Fruit fly (Drosophila melanogaster) whole organism, embryonic: ENCODE results near the gene dlp.

ENCODE experiments used
- Abd-B ChIP-seq: fragments of 200-800 bp; sonication (Bioruptor generic); optimal IDR thresholded peaks from 2 replicates; lab custom pipeline; 2018; ENCODE audit warnings: missing biosample characterization, mild to moderate bottlenecking, missing genetic modification characterization, moderate library complexity
- Asciz ChIP-seq: fragments of 200-800 bp; sonication (Bioruptor generic); optimal IDR thresholded peaks from 2 replicates; lab custom pipeline; 2017; ENCODE audit warnings: missing biosample characterization, mild to moderate bottlenecking, missing genetic modification characterization, missing genetic modification reagents
- Awh ChIP-seq: fragments of 200-800 bp; sonication (Bioruptor generic); IDR thresholded peaks from 2 replicates; pipeline ENCODE4, ENCODE4 v1.3.6; 2022; ENCODE audit warnings: missing biosample characterization, missing genetic modification characterization
- B-H2 ChIP-seq: fragments of 200-800 bp; sonication (Bioruptor generic); optimal IDR thresholded peaks from 2 replicates; lab custom pipeline; 2018; ENCODE audit warnings: missing biosample characterization, mild to moderate bottlenecking, missing genetic modification characterization
- BEAF-32 ChIP-seq: fragments of 200-800 bp; sonication (Bioruptor generic); optimal IDR thresholded peaks from 3 replicates; lab custom pipeline; 2017; ENCODE audit warnings: missing biosample characterization, missing genetic modification characterization, mild to moderate bottlenecking, moderate library complexity, missing genetic modification reagents
- CG11398 ChIP-seq: fragments of 200-800 bp; sonication (Bioruptor generic); optimal IDR thresholded peaks from 2 replicates; lab custom pipeline; 2016; ENCODE audit warnings: missing biosample characterization, missing genetic modification characterization
- CG12299 ChIP-seq: fragments of 200-800 bp; sonication (Bioruptor generic); optimal IDR thresholded peaks from 2 replicates; lab custom pipeline; 2018; ENCODE audit warnings: missing biosample characterization, mild to moderate bottlenecking, missing genetic modification characterization
- CG12942 ChIP-seq: fragments of 200-800 bp; sonication (Bioruptor generic); optimal IDR thresholded peaks from 3 replicates; lab custom pipeline; 2016; ENCODE audit warnings: missing biosample characterization, missing genetic modification characterization
- CG14965 ChIP-seq: fragments of 200-800 bp; sonication (Bioruptor generic); optimal IDR thresholded peaks from 2 replicates; lab custom pipeline; 2016; ENCODE audit warnings: missing biosample characterization, missing genetic modification characterization, borderline replicate concordance
- CG15514 ChIP-seq: fragments of 200-800 bp; sonication (Bioruptor generic); optimal IDR thresholded peaks from 3 replicates; lab custom pipeline; 2017; ENCODE audit warnings: missing biosample characterization, missing genetic modification characterization, mild to moderate bottlenecking, moderate library complexity, missing genetic modification reagents
- CG15601 ChIP-seq: fragments of 200-800 bp; sonication (Bioruptor generic); optimal IDR thresholded peaks from 3 replicates; lab custom pipeline; 2019; ENCODE audit warnings: missing biosample characterization, mild to moderate bottlenecking, missing genetic modification characterization, moderate library complexity
- CG1647 ChIP-seq: fragments of 200-800 bp; sonication (Bioruptor generic); optimal IDR thresholded peaks from 3 replicates; lab custom pipeline; 2016; ENCODE audit warnings: missing biosample characterization, missing genetic modification characterization
- CG16779 ChIP-seq: fragments of 200-800 bp; sonication (Bioruptor generic); IDR thresholded peaks from 2 replicates; pipeline ENCODE4 v1.3.6; 2022; ENCODE audit warnings: missing biosample characterization, missing genetic modification characterization
- CG17612 ChIP-seq: fragments of 200-800 bp; sonication (Bioruptor generic); IDR thresholded peaks from 2 replicates; pipeline ENCODE4 v1.3.6; 2022; ENCODE audit warnings: missing biosample characterization, missing genetic modification characterization
- CG1832 ChIP-seq: fragments of 200-800 bp; sonication (Bioruptor generic); optimal IDR thresholded peaks from 2 replicates; lab custom pipeline; 2017; ENCODE audit warnings: missing biosample characterization, mild to moderate bottlenecking, missing genetic modification characterization, inconsistent platforms
- CG32532 ChIP-seq: fragments of 200-800 bp; sonication (Bioruptor generic); IDR thresholded peaks from 2 replicates; pipeline ENCODE4 v1.3.6; 2022; ENCODE audit warnings: missing biosample characterization, missing genetic modification characterization
- CG43689 ChIP-seq: fragments of 200-800 bp; sonication (Bioruptor generic); IDR thresholded peaks from 2 replicates; pipeline ENCODE4 v1.3.6; 2022; ENCODE audit warnings: missing biosample characterization, missing genetic modification characterization
- CG6175 ChIP-seq: fragments of 200-800 bp; sonication (Bioruptor generic); IDR thresholded peaks from 3 replicates; pipeline ENCODE4 v1.3.6; 2022; ENCODE audit warnings: missing biosample characterization, missing genetic modification characterization
- CG6854 ChIP-seq: fragments of 200-800 bp; sonication (Bioruptor generic); optimal IDR thresholded peaks from 3 replicates; lab custom pipeline; 2017; ENCODE audit warnings: missing biosample characterization, mild to moderate bottlenecking, missing genetic modification characterization
- CG9876 ChIP-seq: fragments of 200-800 bp; sonication (Bioruptor generic); optimal IDR thresholded peaks from 2 replicates; lab custom pipeline; 2016; ENCODE audit warnings: missing biosample characterization, missing genetic modification characterization
- CTCF ChIP-seq: fragments of 200-800 bp; sonication (Bioruptor generic); optimal IDR thresholded peaks from 2 replicates; lab custom pipeline; 2017; ENCODE audit warnings: missing biosample characterization, mild to moderate bottlenecking, missing genetic modification characterization, moderate library complexity
- CkIIα-i1 ChIP-seq: fragments of 200-800 bp; sonication (Bioruptor generic); IDR thresholded peaks from 2 replicates; pipeline ENCODE4 v1.3.6; 2022; ENCODE audit warnings: missing biosample characterization, missing genetic modification characterization
- CoRest ChIP-seq: fragments of 200-800 bp; sonication (Bioruptor generic); optimal IDR thresholded peaks from 3 replicates; lab custom pipeline; 2018; ENCODE audit warnings: missing biosample characterization, mild to moderate bottlenecking, missing genetic modification characterization, moderate library complexity
- Dfd ChIP-seq, 2 experiments: fragments of >200 bp; optimal IDR thresholded peaks; 2 replicates each; lab custom pipeline; 2017; ENCODE audit warnings: missing biosample characterization in 2 of 2, missing genetic modification characterization in 2 of 2
- Dp ChIP-seq: fragments of 200-800 bp; sonication (Bioruptor generic); optimal IDR thresholded peaks from 2 replicates; lab custom pipeline; 2018; ENCODE audit warnings: missing biosample characterization, mild to moderate bottlenecking, missing genetic modification characterization, moderate library complexity
- HLH4C ChIP-seq: fragments of 200-800 bp; sonication (Bioruptor generic); IDR thresholded peaks from 3 replicates; pipeline ENCODE4 v1.3.6; 2022; ENCODE audit warnings: missing biosample characterization, missing genetic modification characterization; ENCODE audit not compliant: partially characterized antibody
- HLH54F ChIP-seq: fragments of 200-800 bp; sonication (Bioruptor generic); optimal IDR thresholded peaks from 3 replicates; lab custom pipeline; 2016; ENCODE audit warnings: missing biosample characterization, missing genetic modification characterization
- Hmr ChIP-seq: fragments of 200-800 bp; sonication (Bioruptor generic); optimal IDR thresholded peaks from 3 replicates; lab custom pipeline; 2017; ENCODE audit warnings: mild to moderate bottlenecking, missing biosample characterization, missing genetic modification reagents, missing genetic modification characterization
- Hr3 ChIP-seq: fragments of 200-800 bp; sonication (Bioruptor generic); optimal IDR thresholded peaks from 3 replicates; lab custom pipeline; 2016; ENCODE audit warnings: missing biosample characterization, missing genetic modification characterization
- Opbp ChIP-seq: fragments of 200-800 bp; sonication (Bioruptor generic); IDR thresholded peaks from 3 replicates; pipeline ENCODE4 v1.3.6; 2022; ENCODE audit warnings: missing biosample characterization, missing genetic modification characterization; ENCODE audit not compliant: partially characterized antibody
- Sin3A ChIP-seq: fragments of >200 bp; optimal IDR thresholded peaks from 2 replicates; lab custom pipeline; 2018
- Trl ChIP-seq, 3 experiments: fragments of >200 bp in 2 of 3; fragments of 200-800 bp in 1 of 3; sonication (Bioruptor generic) in 1 of 3; optimal IDR thresholded peaks; 2 replicates in 1 of 3; 3 replicates in 2 of 3; lab custom pipeline; 2016 to 2017; ENCODE audit warnings: missing biosample characterization in 1 of 3, missing genetic modification characterization in 1 of 3
- cas ChIP-seq: fragments of 200-800 bp; sonication (Bioruptor generic); IDR thresholded peaks from 2 replicates; pipeline ENCODE4 v1.3.6; 2022; ENCODE audit warnings: missing biosample characterization, missing genetic modification characterization
- crp ChIP-seq, 2 experiments: fragments of 200-800 bp; sonication (Bioruptor generic); optimal IDR thresholded peaks; 2 replicates in 1 of 2; 3 replicates in 1 of 2; lab custom pipeline; 2017; ENCODE audit warnings: missing biosample characterization in 2 of 2, missing genetic modification characterization in 2 of 2, mild to moderate bottlenecking in 1 of 2, moderate library complexity in 1 of 2
- ems ChIP-seq: fragments of 200-800 bp; sonication (Bioruptor generic); optimal IDR thresholded peaks from 3 replicates; lab custom pipeline; 2016; ENCODE audit warnings: missing biosample characterization, missing genetic modification characterization
- gce ChIP-seq: fragments of 200-800 bp; sonication (Bioruptor generic); IDR thresholded peaks from 3 replicates; pipeline ENCODE4 v1.3.6; 2022; ENCODE audit warnings: missing biosample characterization, missing genetic modification characterization
- ken ChIP-seq: fragments of 200-800 bp; sonication (Bioruptor generic); IDR thresholded peaks from 3 replicates; pipeline ENCODE4 v1.3.6; 2022; ENCODE audit warnings: missing biosample characterization, missing genetic modification characterization
- nau ChIP-seq: fragments of 200-800 bp; sonication (Bioruptor generic); optimal IDR thresholded peaks from 3 replicates; lab custom pipeline; 2017; ENCODE audit warnings: missing biosample characterization, mild to moderate bottlenecking, missing genetic modification characterization, missing genetic modification reagents
- nom ChIP-seq: fragments of 200-800 bp; sonication (Bioruptor generic); optimal IDR thresholded peaks from 2 replicates; lab custom pipeline; 2017; ENCODE audit warnings: missing biosample characterization, missing genetic modification characterization, mild to moderate bottlenecking, moderate library complexity, missing genetic modification reagents
- pb ChIP-seq: fragments of 200-800 bp; sonication (Bioruptor generic); optimal IDR thresholded peaks from 3 replicates; lab custom pipeline; 2016; ENCODE audit warnings: missing biosample characterization, missing genetic modification characterization
- prd ChIP-seq, 3 experiments: fragments of >200 bp in 2 of 3; fragments of 200-800 bp in 1 of 3; sonication (Bioruptor generic) in 1 of 3; optimal IDR thresholded peaks in 2 of 3; IDR thresholded peaks in 1 of 3; 2 replicates in 2 of 3; 3 replicates in 1 of 3; pipeline versions ENCODE4 v1.3.6 to Lab custom; 2017 to 2022; ENCODE audit warnings: missing biosample characterization in 1 of 3, missing genetic modification characterization in 1 of 3
- rib ChIP-seq: fragments of 200-800 bp; sonication (Bioruptor generic); IDR thresholded peaks from 2 replicates; pipeline ENCODE4 v1.3.6; 2022; ENCODE audit warnings: missing biosample characterization, missing genetic modification characterization
- shn ChIP-seq: fragments of 200-800 bp; sonication (Bioruptor generic); optimal IDR thresholded peaks from 3 replicates; lab custom pipeline; 2016; ENCODE audit warnings: missing biosample characterization, missing genetic modification characterization
- sima ChIP-seq: fragments of 200-800 bp; sonication (Bioruptor generic); optimal IDR thresholded peaks from 2 replicates; lab custom pipeline; 2016; ENCODE audit warnings: missing biosample characterization, missing genetic modification characterization
- stc ChIP-seq: fragments of 200-800 bp; sonication (Bioruptor generic); IDR thresholded peaks from 2 replicates; pipeline ENCODE4 v1.3.6; 2022; ENCODE audit warnings: missing biosample characterization, missing genetic modification characterization
- twi ChIP-seq: fragments of 200-800 bp; optimal IDR thresholded peaks from 2 replicates; lab custom pipeline; 2019; ENCODE audit warnings: missing biosample characterization, mild to moderate bottlenecking, missing genetic modification characterization, moderate library complexity
- unpg ChIP-seq: fragments of 200-800 bp; sonication (Bioruptor generic); optimal IDR thresholded peaks from 3 replicates; lab custom pipeline; 2018; ENCODE audit warnings: missing biosample characterization, mild to moderate bottlenecking, missing genetic modification characterization, moderate library complexity
- wor ChIP-seq: fragments of 200-800 bp; sonication (Bioruptor generic); IDR thresholded peaks from 2 replicates; pipeline ENCODE4 v1.3.6; 2022; ENCODE audit warnings: missing biosample characterization, missing genetic modification characterization
- yki ChIP-seq: fragments of >200 bp; optimal IDR thresholded peaks from 3 replicates; lab custom pipeline; 2018
- zfh1 ChIP-seq: fragments of 200-800 bp; sonication (Bioruptor generic); IDR thresholded peaks from 3 replicates; pipeline ENCODE4 v1.3.6; 2022; ENCODE audit warnings: missing biosample characterization, missing genetic modification characterization

Gene dlp

dm6 chr3L:14634019-14634772 lies 1.8 kb downstream of the dlp start (continued):
- TF ChIP-seq Awh (GFP tag; lab: Robert Waterston, UW), result no peak; the same call in 1 of the 2 replicates
- no peak for TF ChIP-seq Asciz (GFP tag; lab: Kevin White, UChicago)
- TF ChIP-seq CG12942 (GFP tag; lab: Kevin White, UChicago), result no peak
- no peak for TF ChIP-seq Hr3
- no peak for TF ChIP-seq Sin3A (lab: Kevin White, UChicago)
- TF ChIP-seq CG15514 (GFP tag; lab: Kevin White, UChicago), result no peak
- TF ChIP-seq CG32532 (GFP tag; lab: Robert Waterston, UW), result 0 out of 2 replicates have a peak, but pooled peaks have one; percentile 19
- TF ChIP-seq crp (GFP tag; optimal IDR thresholded peaks at IDR 0.05; lab: Kevin White, UChicago), result no peak
- no peak for TF ChIP-seq rib (GFP tag; lab: Robert Waterston, UW)
- TF ChIP-seq HLH4C (GFP tag; lab: Robert Waterston, UW), result 0 out of 3 replicates have a peak, but pooled peaks have one; percentile 13
- no peak for TF ChIP-seq Dp
- no peak for TF ChIP-seq ems (GFP tag; lab: Kevin White, UChicago)
- TF ChIP-seq CG11398, result no peak
- no peak for TF ChIP-seq CG6854
- TF ChIP-seq twi (tag; lab: Kevin White, UChicago), result no peak
- no peak for TF ChIP-seq cas (GFP tag; lab: Robert Waterston, UW)
- no peak for TF ChIP-seq sima (GFP tag; lab: Kevin White, UChicago)
- TF ChIP-seq CG6175 (GFP tag; lab: Robert Waterston, UW), result no peak
- no peak for TF ChIP-seq CG9876 (GFP tag; lab: Kevin White, UChicago)
- no peak for TF ChIP-seq CTCF (GFP tag; lab: Kevin White, UChicago)
- no peak for TF ChIP-seq CG43689 (GFP tag; lab: Robert Waterston, UW)
- TF ChIP-seq CoRest, result peak; percentile 30
- no peak for TF ChIP-seq stc
- no peak for TF ChIP-seq B-H2 (GFP tag; lab: Kevin White, UChicago)
- no peak for TF ChIP-seq HLH54F (GFP tag; lab: Kevin White, UChicago)
- TF ChIP-seq ken, result peak; percentile 40; the same call in 1 of the 3 replicates
- peak; percentile 41; the same call in 1 of the 3 replicates for TF ChIP-seq zfh1 (GFP tag; lab: Robert Waterston, UW)
- TF ChIP-seq CG16779, result no peak
- no peak for TF ChIP-seq CG1647 (GFP tag; lab: Kevin White, UChicago)
- TF ChIP-seq CG14965 (GFP tag; lab: Kevin White, UChicago), result peak; percentile 5
- no peak for TF ChIP-seq Hmr (GFP tag; lab: Kevin White, UChicago)
- no peak for TF ChIP-seq CkIIα-i1 (GFP tag; lab: Robert Waterston, UW)
- peak; percentile 21 for TF ChIP-seq pb (GFP tag; lab: Kevin White, UChicago)
- no peak for TF ChIP-seq Dfd (GFP tag; optimal IDR thresholded peaks at IDR 0.05; lab: Kevin White, UChicago)
- TF ChIP-seq Opbp, result no peak
- no peak for TF ChIP-seq wor (GFP tag; lab: Robert Waterston, UW)
- peak; percentile 14 for TF ChIP-seq Abd-B (GFP tag; lab: Kevin White, UChicago)
- no peak for TF ChIP-seq shn (GFP tag; lab: Kevin White, UChicago)
- TF ChIP-seq CG12299 (tag; lab: Kevin White, UChicago), result no peak
- no peak for TF ChIP-seq prd (optimal IDR thresholded peaks at IDR 0.05; lab: Kevin White, UChicago)
- peak; percentile 70; the same call in 2 of the 3 replicates for TF ChIP-seq prd (GFP tag; IDR thresholded peaks at IDR 0.05; lab: Robert Waterston, UW)
- TF ChIP-seq nom (GFP tag; lab: Kevin White, UChicago), result peak; percentile 94
- peak in 1 of 2 experiments; percentile 68 for TF ChIP-seq Trl (optimal IDR thresholded peaks at IDR 0.05; lab: Kevin White, UChicago)
- no peak for TF ChIP-seq Trl (GFP tag; optimal IDR thresholded peaks at IDR 0.05; lab: Kevin White, UChicago)
- no peak for TF ChIP-seq CG1832 (GFP tag; lab: Kevin White, UChicago)
- TF ChIP-seq CG15601 (tag; lab: Kevin White, UChicago), result no peak
- TF ChIP-seq yki (lab: Kevin White, UChicago), result peak; percentile 24
- no peak for TF ChIP-seq gce (GFP tag; lab: Robert Waterston, UW)
- TF ChIP-seq nau (GFP tag; lab: Kevin White, UChicago), result no peak
- peak; percentile 34 for TF ChIP-seq unpg (GFP tag; lab: Kevin White, UChicago)
- TF ChIP-seq BEAF-32, result no peak
- no peak for TF ChIP-seq CG17612 (GFP tag; lab: Robert Waterston, UW)
